Fruit fly (Drosophila melanogaster) whole organism, embryonic: ENCODE data around the gene CG7519.

Experiments used
- Atf3 ChIP-seq: fragments of 200-800 bp; sonication (Bioruptor generic); optimal IDR thresholded peaks from 3 replicates; lab custom pipeline; 2016; ENCODE audit warnings: missing biosample characterization, missing genetic modification characterization
- Atf6 ChIP-seq: fragments of 200-800 bp; sonication (Bioruptor generic); IDR thresholded peaks from 2 replicates; pipeline ENCODE4 v1.3.6; 2022; ENCODE audit warnings: missing biosample characterization, missing genetic modification characterization
- CG10565 ChIP-seq: fragments of 200-800 bp; sonication (Bioruptor generic); optimal IDR thresholded peaks from 3 replicates; lab custom pipeline; 2016; ENCODE audit warnings: missing biosample characterization, mild to moderate bottlenecking, missing genetic modification characterization
- CG10959 ChIP-seq: fragments of 200-800 bp; sonication (Bioruptor generic); IDR thresholded peaks from 2 replicates; pipeline ENCODE4 v1.3.6; 2022; ENCODE audit warnings: missing biosample characterization, missing genetic modification characterization
- CG11247 ChIP-seq: fragments of 200-800 bp; sonication (Bioruptor generic); IDR thresholded peaks from 2 replicates; pipeline ENCODE4 v1.3.6; 2022; ENCODE audit warnings: missing biosample characterization, missing genetic modification characterization
- CG12104 ChIP-seq: fragments of 200-800 bp; sonication (Bioruptor generic); optimal IDR thresholded peaks from 3 replicates; lab custom pipeline; 2016; ENCODE audit warnings: missing biosample characterization, missing genetic modification characterization
- CG12744 ChIP-seq: fragments of 200-800 bp; sonication (Bioruptor generic); optimal IDR thresholded peaks from 2 replicates; lab custom pipeline; 2016; ENCODE audit warnings: missing biosample characterization, missing genetic modification characterization
- CG14441 ChIP-seq: fragments of 200-800 bp; sonication (Bioruptor generic); IDR thresholded peaks from 2 replicates; pipeline ENCODE4 v1.3.6; 2022; ENCODE audit warnings: missing biosample characterization, missing genetic modification characterization
- CG14710 ChIP-seq: fragments of 200-800 bp; sonication (Bioruptor generic); optimal IDR thresholded peaks from 3 replicates; lab custom pipeline; 2019; ENCODE audit warnings: missing biosample characterization, mild to moderate bottlenecking, missing genetic modification characterization, moderate library complexity
- CG1603 ChIP-seq: fragments of 200-800 bp; sonication (Bioruptor generic); optimal IDR thresholded peaks from 2 replicates; lab custom pipeline; 2019; ENCODE audit warnings: missing biosample characterization, mild to moderate bottlenecking, missing genetic modification characterization, moderate library complexity
- CG18011 ChIP-seq: fragments of 200-800 bp; sonication (Bioruptor generic); optimal IDR thresholded peaks from 2 replicates; lab custom pipeline; 2017; ENCODE audit warnings: missing biosample characterization, missing genetic modification characterization, mild to moderate bottlenecking, moderate library complexity, missing genotype
- CG2120 ChIP-seq: fragments of 200-800 bp; sonication (Bioruptor generic); optimal IDR thresholded peaks from 3 replicates; lab custom pipeline; 2016; ENCODE audit warnings: missing biosample characterization, missing genetic modification characterization
- CG2889 ChIP-seq: fragments of 200-800 bp; sonication (Bioruptor generic); IDR thresholded peaks from 3 replicates; pipeline ENCODE4 v1.3.6; 2022; ENCODE audit warnings: missing biosample characterization, missing genetic modification characterization
- CG30403 ChIP-seq: fragments of 200-800 bp; sonication (Bioruptor generic); optimal IDR thresholded peaks from 3 replicates; lab custom pipeline; 2016; ENCODE audit warnings: missing biosample characterization, missing genetic modification characterization
- CG4282 ChIP-seq: fragments of 200-800 bp; sonication (Bioruptor generic); optimal IDR thresholded peaks from 2 replicates; lab custom pipeline; 2016; ENCODE audit warnings: missing biosample characterization, missing genetic modification characterization
- CG43689 ChIP-seq: fragments of 200-800 bp; sonication (Bioruptor generic); IDR thresholded peaks from 2 replicates; pipeline ENCODE4 v1.3.6; 2022; ENCODE audit warnings: missing biosample characterization, missing genetic modification characterization
- CG6654 ChIP-seq: fragments of 200-800 bp; sonication (Bioruptor generic); optimal IDR thresholded peaks from 2 replicates; lab custom pipeline; 2017; ENCODE audit warnings: missing biosample characterization, mild to moderate bottlenecking, missing genetic modification characterization
- CG6765 ChIP-seq: fragments of 200-800 bp; sonication (Bioruptor generic); optimal IDR thresholded peaks from 3 replicates; lab custom pipeline; 2017; ENCODE audit warnings: missing biosample characterization, mild to moderate bottlenecking, missing genetic modification characterization
- CG6854 ChIP-seq: fragments of 200-800 bp; sonication (Bioruptor generic); optimal IDR thresholded peaks from 3 replicates; lab custom pipeline; 2017; ENCODE audit warnings: missing biosample characterization, mild to moderate bottlenecking, missing genetic modification characterization
- CG7271 ChIP-seq: fragments of 200-800 bp; sonication (Bioruptor generic); optimal IDR thresholded peaks from 2 replicates; lab custom pipeline; 2018; ENCODE audit warnings: missing biosample characterization, mild to moderate bottlenecking, missing genetic modification characterization, moderate library complexity
- CG7745 ChIP-seq: fragments of 200-800 bp; sonication (Bioruptor generic); optimal IDR thresholded peaks from 2 replicates; lab custom pipeline; 2018; ENCODE audit warnings: missing biosample characterization, mild to moderate bottlenecking, missing genetic modification characterization, moderate library complexity
- CG8089 ChIP-seq: fragments of 200-800 bp; sonication (Bioruptor generic); optimal IDR thresholded peaks from 3 replicates; lab custom pipeline; 2016; ENCODE audit warnings: missing biosample characterization, missing genetic modification characterization
- CG8359 ChIP-seq: fragments of 200-800 bp; sonication (Bioruptor generic); optimal IDR thresholded peaks from 2 replicates; lab custom pipeline; 2017; ENCODE audit warnings: missing biosample characterization, mild to moderate bottlenecking, missing genetic modification characterization, borderline replicate concordance
- CG8924 ChIP-seq: fragments of 200-800 bp; optimal IDR thresholded peaks from 3 replicates; lab custom pipeline; 2019; ENCODE audit warnings: missing biosample characterization, mild to moderate bottlenecking, missing genetic modification characterization, moderate library complexity
- CG8944 ChIP-seq: fragments of 200-800 bp; sonication (Bioruptor generic); optimal IDR thresholded peaks from 3 replicates; lab custom pipeline; 2016; ENCODE audit warnings: missing biosample characterization, missing genetic modification characterization
- CG9797 ChIP-seq: fragments of 200-800 bp; sonication (Bioruptor generic); optimal IDR thresholded peaks from 3 replicates; lab custom pipeline; 2018; ENCODE audit warnings: missing biosample characterization, mild to moderate bottlenecking, missing genetic modification characterization
- CG9932 ChIP-seq: fragments of 200-800 bp; sonication (Bioruptor generic); IDR thresholded peaks from 2 replicates; pipeline ENCODE4 v1.3.6; 2022; ENCODE audit warnings: missing biosample characterization, missing genetic modification characterization
- Dip3 ChIP-seq: fragments of 200-800 bp; sonication (Bioruptor generic); optimal IDR thresholded peaks from 3 replicates; lab custom pipeline; 2016; ENCODE audit warnings: missing biosample characterization, missing genetic modification characterization
- Eip74EF ChIP-seq, 2 experiments: fragments of 200-800 bp in 1 of 2; fragments of >200 bp in 1 of 2; sonication (Bioruptor generic) in 1 of 2; optimal IDR thresholded peaks; 2 replicates each; lab custom pipeline; 2017 to 2019; ENCODE audit warnings: missing biosample characterization in 2 of 2, missing genetic modification characterization in 2 of 2, mild to moderate bottlenecking in 1 of 2, moderate library complexity in 1 of 2
- Gsc ChIP-seq: fragments of 200-800 bp; sonication (Bioruptor generic); IDR thresholded peaks from 2 replicates; pipeline ENCODE4 v1.3.6; 2022; ENCODE audit warnings: missing biosample characterization, missing genetic modification characterization
- Gug ChIP-seq: fragments of 200-800 bp; sonication (Bioruptor generic); IDR thresholded peaks from 4 replicates; pipeline ENCODE4 v1.3.6; 2022; ENCODE audit warnings: missing biosample characterization, missing genetic modification characterization
- Sry-β ChIP-seq: fragments of 200-800 bp; sonication (Bioruptor generic); optimal IDR thresholded peaks from 2 replicates; lab custom pipeline; 2018; ENCODE audit warnings: missing biosample characterization, mild to moderate bottlenecking, missing genetic modification characterization, moderate library complexity
- bcd ChIP-seq: fragments of 200-800 bp; sonication (Bioruptor generic); optimal IDR thresholded peaks from 2 replicates; lab custom pipeline; 2017; ENCODE audit warnings: missing biosample characterization, mild to moderate bottlenecking, missing genetic modification characterization
- cas ChIP-seq: fragments of 200-800 bp; sonication (Bioruptor generic); IDR thresholded peaks from 2 replicates; pipeline ENCODE4 v1.3.6; 2022; ENCODE audit warnings: missing biosample characterization, missing genetic modification characterization
- caup ChIP-seq: fragments of 200-800 bp; sonication (Bioruptor generic); optimal IDR thresholded peaks from 3 replicates; lab custom pipeline; 2017; ENCODE audit warnings: missing biosample characterization, mild to moderate bottlenecking, missing genetic modification characterization, moderate library complexity; ENCODE audit not compliant: severe bottlenecking
- esg ChIP-seq: fragments of 200-800 bp; sonication (Bioruptor generic); conservative IDR thresholded peaks from 2 replicates; pipeline ENCODE4 v1.3.6; 2022; ENCODE audit warnings: missing biosample characterization, missing genetic modification characterization
- fu2 ChIP-seq: fragments of 200-800 bp; sonication (Bioruptor generic); optimal IDR thresholded peaks from 2 replicates; lab custom pipeline; 2016; ENCODE audit warnings: missing biosample characterization, missing genetic modification characterization
- gro ChIP-seq: fragments of 200-800 bp; sonication (Bioruptor generic); optimal IDR thresholded peaks from 2 replicates; lab custom pipeline; 2016; ENCODE audit warnings: missing biosample characterization, missing genetic modification characterization
- klu ChIP-seq: fragments of 200-800 bp; sonication (Bioruptor generic); IDR thresholded peaks from 2 replicates; pipeline ENCODE4 v1.3.6; 2022; ENCODE audit warnings: missing biosample characterization, missing genetic modification characterization
- lmd ChIP-seq: fragments of 200-800 bp; sonication (Bioruptor generic); IDR thresholded peaks from 2 replicates; pipeline ENCODE4 v1.3.6; 2022; ENCODE audit warnings: missing biosample characterization, missing genetic modification characterization
- pfk ChIP-seq: fragments of 200-800 bp; sonication (Bioruptor generic); optimal IDR thresholded peaks from 2 replicates; lab custom pipeline; 2018; ENCODE audit warnings: missing biosample characterization, mild to moderate bottlenecking, missing genetic modification characterization, moderate library complexity
- pho ChIP-seq: fragments of 200-800 bp; sonication (Bioruptor generic); optimal IDR thresholded peaks from 2 replicates; lab custom pipeline; 2016; ENCODE audit warnings: missing biosample characterization, missing genetic modification characterization
- phol ChIP-seq: fragments of 200-800 bp; sonication (Bioruptor generic); optimal IDR thresholded peaks from 3 replicates; lab custom pipeline; 2018; ENCODE audit warnings: missing biosample characterization, mild to moderate bottlenecking, missing genetic modification characterization, moderate library complexity
- prd ChIP-seq, 3 experiments: fragments of >200 bp in 2 of 3; fragments of 200-800 bp in 1 of 3; sonication (Bioruptor generic) in 1 of 3; optimal IDR thresholded peaks in 2 of 3; IDR thresholded peaks in 1 of 3; 2 replicates in 2 of 3; 3 replicates in 1 of 3; pipeline versions ENCODE4 v1.3.6 to Lab custom; 2017 to 2022; ENCODE audit warnings: missing biosample characterization in 1 of 3, missing genetic modification characterization in 1 of 3
- salm ChIP-seq: fragments of 200-800 bp; sonication (Bioruptor generic); optimal IDR thresholded peaks from 2 replicates; lab custom pipeline; 2018; ENCODE audit warnings: missing biosample characterization, mild to moderate bottlenecking, missing genetic modification characterization
- toy ChIP-seq: fragments of 200-800 bp; sonication (Bioruptor generic); IDR thresholded peaks from 2 replicates; pipeline ENCODE4 v1.3.6; 2022; ENCODE audit warnings: missing biosample characterization, missing genetic modification characterization
- trem ChIP-seq: fragments of 200-800 bp; optimal IDR thresholded peaks from 3 replicates; lab custom pipeline; 2019; ENCODE audit warnings: missing biosample characterization, mild to moderate bottlenecking, missing genetic modification characterization, moderate library complexity
- yki ChIP-seq: fragments of >200 bp; optimal IDR thresholded peaks from 3 replicates; lab custom pipeline; 2018
- z ChIP-seq: fragments of 200-800 bp; sonication (Bioruptor generic); IDR thresholded peaks from 3 replicates; pipeline ENCODE4 v1.3.6; 2022; ENCODE audit warnings: missing biosample characterization, missing genetic modification characterization
- zfh1 ChIP-seq: fragments of 200-800 bp; sonication (Bioruptor generic); IDR thresholded peaks from 3 replicates; pipeline ENCODE4 v1.3.6; 2022; ENCODE audit warnings: missing biosample characterization, missing genetic modification characterization

Gene CG7519

dm6 chr3L:21509488-21510122, 16.7 kb downstream of the CG7519 start (continued):
- TF ChIP-seq CG43689 (GFP tag; lab: Robert Waterston, UW), result no peak
- TF ChIP-seq CG30403, result peak; percentile 55
- peak; percentile 37 for TF ChIP-seq CG7745
- TF ChIP-seq Eip74EF (GFP tag; optimal IDR thresholded peaks at IDR 0.05; lab: Kevin White, UChicago), result no peak
- TF ChIP-seq pho (GFP tag; lab: Kevin White, UChicago), result peak; percentile 42
- TF ChIP-seq klu (GFP tag; lab: Robert Waterston, UW), result no peak
- no peak for TF ChIP-seq CG14441 (GFP tag; lab: Robert Waterston, UW)
- 0 out of 3 replicates have a peak, but pooled peaks have one; percentile 26 for TF ChIP-seq CG2889 (GFP tag; lab: Robert Waterston, UW)
- no peak for TF ChIP-seq lmd (GFP tag; lab: Robert Waterston, UW)
- TF ChIP-seq CG12744 (GFP tag; lab: Kevin White, UChicago), result no peak
- no peak for TF ChIP-seq esg
- no peak for TF ChIP-seq CG8924 (tag; lab: Kevin White, UChicago)
- TF ChIP-seq gro (GFP tag; lab: Kevin White, UChicago), result peak; percentile 39
- no peak for TF ChIP-seq CG6854 (GFP tag; lab: Kevin White, UChicago)
- no peak for TF ChIP-seq trem
- 0 out of 2 replicates have a peak, but pooled peaks have one; percentile 18 for TF ChIP-seq Atf6 (GFP tag; lab: Robert Waterston, UW)
- TF ChIP-seq bcd (GFP tag; lab: Kevin White, UChicago), result peak; percentile 6
- no peak for TF ChIP-seq CG6654
- no peak for TF ChIP-seq CG12104 (GFP tag; lab: Kevin White, UChicago)
- TF ChIP-seq zfh1 (GFP tag; lab: Robert Waterston, UW), result 0 out of 3 replicates have a peak, but pooled peaks have one; percentile 34
- no peak for TF ChIP-seq cas (GFP tag; lab: Robert Waterston, UW)
- TF ChIP-seq CG10565 (GFP tag; lab: Kevin White, UChicago), result no peak
- peak; percentile 13 for TF ChIP-seq caup (GFP tag; lab: Kevin White, UChicago)
- no peak for TF ChIP-seq CG11247 (GFP tag; lab: Robert Waterston, UW)
- no peak for TF ChIP-seq Gsc (GFP tag; lab: Robert Waterston, UW)
- no peak for TF ChIP-seq yki (lab: Kevin White, UChicago)
- TF ChIP-seq CG14710, result peak; percentile 20
- no peak for TF ChIP-seq prd (optimal IDR thresholded peaks at IDR 0.05; lab: Kevin White, UChicago)
- peak; percentile 53; the same call in 2 of the 3 replicates for TF ChIP-seq prd (GFP tag; IDR thresholded peaks at IDR 0.05; lab: Robert Waterston, UW)
- TF ChIP-seq pfk, result no peak
- peak; percentile 49 for TF ChIP-seq Atf3
- TF ChIP-seq CG4282 (GFP tag; lab: Kevin White, UChicago), result no peak
- peak; percentile 3 for TF ChIP-seq CG8359 (GFP tag; lab: Kevin White, UChicago)
- TF ChIP-seq CG9932, result no peak
- TF ChIP-seq phol (tag; lab: Kevin White, UChicago), result peak; percentile 39
- TF ChIP-seq CG10959 (GFP tag; lab: Robert Waterston, UW), result no peak
- TF ChIP-seq CG6765 (GFP tag; lab: Kevin White, UChicago), result no peak
- TF ChIP-seq toy, result no peak
- no peak for TF ChIP-seq z (GFP tag; lab: Robert Waterston, UW)
- TF ChIP-seq CG18011 (GFP tag; lab: Kevin White, UChicago), result no peak
- peak; percentile 47 for TF ChIP-seq CG1603 (tag; lab: Kevin White, UChicago)
- TF ChIP-seq Gug, result peak; percentile 41; the same call in 1 of the 4 replicates
- no peak for TF ChIP-seq CG9797 (GFP tag; lab: Kevin White, UChicago)
- TF ChIP-seq salm, result no peak
- no peak for TF ChIP-seq Sry-β (GFP tag; lab: Kevin White, UChicago)
- no peak for TF ChIP-seq Dip3 (GFP tag; lab: Kevin White, UChicago)
- TF ChIP-seq fu2 (GFP tag; lab: Kevin White, UChicago), result peak; percentile 19
- TF ChIP-seq CG8089 (GFP tag; lab: Kevin White, UChicago), result no peak
- no peak for TF ChIP-seq CG7271 (tag; lab: Kevin White, UChicago)
- TF ChIP-seq CG8944, result no peak
- peak; percentile 73 for TF ChIP-seq CG2120 (GFP tag; lab: Kevin White, UChicago)
